Worm (Caenorhabditis elegans) whole organism, young adult: ENCODE data around the gene lron-4.

ENCODE experiments used
- Y53F4B.3 ChIP-seq: fragments of 200-800 bp; sonication (Bioruptor generic); IDR thresholded peaks from 2 replicates; pipeline ENCODE4 v1.3.6; 2022; ENCODE audit warnings: missing genetic modification reagents, missing genetic modification characterization, missing compliant biosample characterization
- hmg-20 ChIP-seq: fragments of 200-800 bp; sonication (Bioruptor generic); IDR thresholded peaks from 2 replicates; pipeline ENCODE4 v1.3.6; 2022; ENCODE audit warnings: missing genetic modification reagents, missing genetic modification characterization, missing compliant biosample characterization
- madf-10 ChIP-seq: sonication (generic microtip); optimal IDR thresholded peaks from 2 replicates; lab custom pipeline; 2016; ENCODE audit warnings: mild to moderate bottlenecking, missing genetic modification characterization, missing compliant biosample characterization
- pha-4 ChIP-seq: fragments of 150-350 bp; sonication (generic microtip); optimal IDR thresholded peaks from 2 replicates; lab custom pipeline; 2014; ENCODE audit warnings: missing biosample characterization, missing genetic modification reagents, missing genetic modification characterization

DNA sequence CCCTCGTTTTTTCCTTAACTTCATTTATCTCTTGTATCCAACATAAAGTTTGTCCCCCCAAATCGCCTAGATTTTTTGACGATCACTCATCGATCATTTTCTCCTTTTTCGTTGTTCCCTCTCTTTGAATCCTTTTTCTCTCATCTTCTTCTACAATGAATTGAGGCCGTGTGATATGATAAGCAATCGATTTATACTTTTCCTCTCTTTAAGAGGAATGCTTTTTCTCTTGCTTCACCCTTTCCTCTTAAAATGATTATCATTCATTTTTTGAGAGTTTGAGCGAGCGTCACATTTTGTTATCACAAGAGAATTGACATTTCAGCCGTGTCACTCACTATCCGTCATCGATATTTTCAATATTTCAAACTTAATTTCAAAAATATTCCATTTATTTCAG, 33.9 kb downstream of the lron-4 start, which contains the start of gene K02C4.5:
- no peak for TF ChIP-seq madf-10 (tag; lab: Kevin White, UChicago)
- TF ChIP-seq Y53F4B.3 (GFP tag; lab: Robert Waterston, UW) = no peak
- TF ChIP-seq hmg-20 = no peak
- no peak for TF ChIP-seq pha-4 (tag; lab: Kevin White, UChicago)
